Fruit fly (Drosophila melanogaster) whole organism, embryonic: ENCODE results near the gene Zip88E.
A peak's percentile ranks its signal among the peaks of the same experiment; 100 is the strongest.

Experiments
- B-H2 ChIP-seq: fragments of 200-800 bp; sonication (Bioruptor generic); optimal IDR thresholded peaks from 2 replicates; lab custom pipeline; 2018; ENCODE audit warnings: missing biosample characterization, mild to moderate bottlenecking, missing genetic modification characterization
- C15 ChIP-seq: fragments of 200-800 bp; sonication (Bioruptor generic); IDR thresholded peaks from 3 replicates; pipeline ENCODE4 v1.3.6; 2022; ENCODE audit warnings: missing biosample characterization, missing genetic modification characterization
- CG10274 ChIP-seq: fragments of 200-800 bp; sonication (Bioruptor generic); optimal IDR thresholded peaks from 3 replicates; lab custom pipeline; 2017; ENCODE audit warnings: missing biosample characterization, mild to moderate bottlenecking, missing genetic modification characterization
- CG10565 ChIP-seq: fragments of 200-800 bp; sonication (Bioruptor generic); optimal IDR thresholded peaks from 3 replicates; lab custom pipeline; 2016; ENCODE audit warnings: missing biosample characterization, mild to moderate bottlenecking, missing genetic modification characterization
- CG13287 ChIP-seq: fragments of 200-800 bp; sonication (Bioruptor generic); IDR thresholded peaks from 2 replicates; pipeline ENCODE4 v1.3.6; 2022; ENCODE audit warnings: missing biosample characterization, missing genetic modification characterization; ENCODE audit not compliant: partially characterized antibody
- CG13424 ChIP-seq: fragments of 200-800 bp; sonication (Bioruptor generic); optimal IDR thresholded peaks from 2 replicates; lab custom pipeline; 2019; ENCODE audit warnings: missing biosample characterization, mild to moderate bottlenecking, missing genetic modification characterization, moderate library complexity
- CG13624 ChIP-seq: fragments of 200-800 bp; sonication (Bioruptor generic); optimal IDR thresholded peaks from 2 replicates; lab custom pipeline; 2016; ENCODE audit warnings: missing biosample characterization, missing genetic modification characterization
- CG15073 ChIP-seq: fragments of 200-800 bp; sonication (Bioruptor generic); optimal IDR thresholded peaks from 2 replicates; lab custom pipeline; 2016; ENCODE audit warnings: missing biosample characterization, missing genetic modification characterization
- CG18262 ChIP-seq: fragments of 200-800 bp; optimal IDR thresholded peaks from 3 replicates; lab custom pipeline; 2019; ENCODE audit warnings: missing biosample characterization, mild to moderate bottlenecking, missing genetic modification characterization, moderate library complexity
- CG2116 ChIP-seq: fragments of 200-800 bp; sonication (Bioruptor generic); optimal IDR thresholded peaks from 3 replicates; lab custom pipeline; 2018; ENCODE audit warnings: missing biosample characterization, mild to moderate bottlenecking, missing genetic modification characterization
- CG2129 ChIP-seq: fragments of 200-800 bp; sonication (Bioruptor generic); IDR thresholded peaks from 2 replicates; pipeline ENCODE4 v1.3.6; 2022; ENCODE audit warnings: missing biosample characterization, missing genetic modification characterization; ENCODE audit not compliant: partially characterized antibody
- CG2199 ChIP-seq: fragments of 200-800 bp; sonication (Bioruptor generic); IDR thresholded peaks from 3 replicates; pipeline ENCODE4 v1.3.6; 2022; ENCODE audit warnings: missing biosample characterization, missing genetic modification characterization
- CG2712 ChIP-seq: fragments of 200-800 bp; optimal IDR thresholded peaks from 3 replicates; lab custom pipeline; 2019; ENCODE audit warnings: missing biosample characterization, mild to moderate bottlenecking, missing genetic modification characterization, moderate library complexity
- CG2889 ChIP-seq: fragments of 200-800 bp; sonication (Bioruptor generic); IDR thresholded peaks from 3 replicates; pipeline ENCODE4 v1.3.6; 2022; ENCODE audit warnings: missing biosample characterization, missing genetic modification characterization
- CG4328 ChIP-seq: fragments of 200-800 bp; sonication (Bioruptor generic); optimal IDR thresholded peaks from 3 replicates; lab custom pipeline; 2017; ENCODE audit warnings: missing biosample characterization, missing genetic modification reagents, missing genetic modification characterization
- CG4617 ChIP-seq: fragments of 200-800 bp; sonication (Bioruptor generic); optimal IDR thresholded peaks from 3 replicates; lab custom pipeline; 2016; ENCODE audit warnings: missing biosample characterization, missing genetic modification characterization, borderline replicate concordance
- CG4854 ChIP-seq: fragments of 200-800 bp; sonication (Bioruptor generic); optimal IDR thresholded peaks from 2 replicates; lab custom pipeline; 2016; ENCODE audit warnings: missing biosample characterization, missing genetic modification characterization, inconsistent platforms
- CG6254 ChIP-seq: fragments of 200-800 bp; sonication (Bioruptor generic); optimal IDR thresholded peaks from 3 replicates; lab custom pipeline; 2017; ENCODE audit warnings: mild to moderate bottlenecking, missing biosample characterization, missing genetic modification reagents, missing genetic modification characterization
- CG6791 ChIP-seq: fragments of 200-800 bp; sonication (Bioruptor generic); IDR thresholded peaks from 3 replicates; pipeline ENCODE4 v1.3.6; 2022; ENCODE audit warnings: missing biosample characterization, missing genetic modification characterization; ENCODE audit not compliant: partially characterized antibody
- CG6854 ChIP-seq: fragments of 200-800 bp; sonication (Bioruptor generic); optimal IDR thresholded peaks from 3 replicates; lab custom pipeline; 2017; ENCODE audit warnings: missing biosample characterization, mild to moderate bottlenecking, missing genetic modification characterization
- CG7987 ChIP-seq: fragments of 200-800 bp; sonication (Bioruptor generic); optimal IDR thresholded peaks from 2 replicates; lab custom pipeline; 2018; ENCODE audit warnings: missing biosample characterization, mild to moderate bottlenecking, missing genetic modification characterization, moderate library complexity
- CkIIα-i1 ChIP-seq: fragments of 200-800 bp; sonication (Bioruptor generic); IDR thresholded peaks from 2 replicates; pipeline ENCODE4 v1.3.6; 2022; ENCODE audit warnings: missing biosample characterization, missing genetic modification characterization
- Doc2 ChIP-seq: fragments of 200-800 bp; sonication (Bioruptor generic); IDR thresholded peaks from 2 replicates; pipeline ENCODE4 v1.3.6; 2022; ENCODE audit warnings: missing biosample characterization, missing genetic modification characterization
- Ets65A ChIP-seq: fragments of 200-800 bp; sonication (Bioruptor generic); peaks from one replicate; lab custom pipeline; 2016; ENCODE audit warnings: missing biosample characterization, missing genetic modification characterization
- Ets97D ChIP-seq: fragments of 200-800 bp; sonication (Bioruptor generic); optimal IDR thresholded peaks from 3 replicates; lab custom pipeline; 2016; ENCODE audit warnings: missing biosample characterization, missing genetic modification characterization
- GATAe ChIP-seq: fragments of 200-800 bp; sonication (Bioruptor generic); conservative IDR thresholded peaks from 2 replicates; pipeline ENCODE4 v1.3.6; 2022; ENCODE audit warnings: missing biosample characterization, missing genetic modification characterization
- Hsf ChIP-seq: fragments of 200-800 bp; sonication (Bioruptor generic); optimal IDR thresholded peaks from 3 replicates; lab custom pipeline; 2016; ENCODE audit warnings: missing biosample characterization, missing genetic modification characterization
- MESR4 ChIP-seq: fragments of 200-800 bp; sonication (Bioruptor generic); optimal IDR thresholded peaks from 2 replicates; lab custom pipeline; 2018; ENCODE audit warnings: missing biosample characterization, mild to moderate bottlenecking, missing genetic modification characterization, moderate library complexity
- MTF-1 ChIP-seq: fragments of 200-800 bp; sonication (Bioruptor generic); optimal IDR thresholded peaks from 2 replicates; lab custom pipeline; 2018; ENCODE audit warnings: missing biosample characterization, mild to moderate bottlenecking, missing genetic modification characterization, borderline replicate concordance
- Neu2 ChIP-seq: fragments of 200-800 bp; sonication (Bioruptor generic); optimal IDR thresholded peaks from 3 replicates; lab custom pipeline; 2016; ENCODE audit warnings: missing biosample characterization, missing genetic modification characterization, borderline replicate concordance
- Opbp ChIP-seq: fragments of 200-800 bp; sonication (Bioruptor generic); IDR thresholded peaks from 3 replicates; pipeline ENCODE4 v1.3.6; 2022; ENCODE audit warnings: missing biosample characterization, missing genetic modification characterization; ENCODE audit not compliant: partially characterized antibody
- Pdp1 ChIP-seq, 2 experiments: fragments of 200-800 bp; sonication (Bioruptor generic); optimal IDR thresholded peaks; 3 replicates each; lab custom pipeline; 2016; ENCODE audit warnings: missing biosample characterization in 2 of 2, missing genetic modification characterization in 2 of 2, mild to moderate bottlenecking in 1 of 2, moderate library complexity in 1 of 2
- Xbp1 ChIP-seq: fragments of 200-800 bp; sonication (Bioruptor generic); optimal IDR thresholded peaks from 3 replicates; lab custom pipeline; 2016; ENCODE audit warnings: missing biosample characterization, mild to moderate bottlenecking, missing genetic modification characterization
- bbx ChIP-seq: fragments of 200-800 bp; sonication (Bioruptor generic); IDR thresholded peaks from 2 replicates; pipeline ENCODE4 v1.3.6; 2022; ENCODE audit warnings: missing biosample characterization, missing genetic modification characterization; ENCODE audit not compliant: partially characterized antibody
- chm ChIP-seq: fragments of 200-800 bp; sonication (Bioruptor generic); IDR thresholded peaks from 2 replicates; pipeline ENCODE4 v1.3.6; 2022; ENCODE audit warnings: missing biosample characterization, missing genetic modification characterization
- dmrt11E ChIP-seq: fragments of 200-800 bp; sonication (Bioruptor generic); optimal IDR thresholded peaks from 3 replicates; lab custom pipeline; 2018; ENCODE audit warnings: missing biosample characterization, mild to moderate bottlenecking, missing genetic modification characterization, moderate library complexity
- dpn ChIP-seq, 2 experiments: fragments of 200-800 bp; sonication (Bioruptor generic); optimal IDR thresholded peaks; 3 replicates each; lab custom pipeline; 2016; ENCODE audit warnings: missing biosample characterization in 2 of 2, missing genetic modification characterization in 2 of 2
- grau ChIP-seq: fragments of 200-800 bp; optimal IDR thresholded peaks from 3 replicates; lab custom pipeline; 2019; ENCODE audit warnings: missing biosample characterization, mild to moderate bottlenecking, missing genetic modification characterization, moderate library complexity
- hbn ChIP-seq: fragments of 200-800 bp; sonication (Bioruptor generic); IDR thresholded peaks from 2 replicates; pipeline ENCODE4 v1.3.6; 2022; ENCODE audit warnings: missing biosample characterization, missing genetic modification characterization; ENCODE audit not compliant: partially characterized antibody
- lbe ChIP-seq: fragments of 200-800 bp; sonication (Bioruptor generic); optimal IDR thresholded peaks from 2 replicates; lab custom pipeline; 2016; ENCODE audit warnings: missing biosample characterization, mild to moderate bottlenecking, missing genetic modification characterization
- lilli ChIP-seq: fragments of 200-800 bp; sonication (Bioruptor generic); optimal IDR thresholded peaks from 3 replicates; lab custom pipeline; 2016; ENCODE audit warnings: missing biosample characterization, missing genetic modification characterization
- maf-S ChIP-seq: fragments of 200-800 bp; sonication (Bioruptor generic); optimal IDR thresholded peaks from 2 replicates; lab custom pipeline; 2016; ENCODE audit warnings: missing biosample characterization, missing genetic modification characterization
- nmo ChIP-seq: fragments of 200-800 bp; sonication (Bioruptor generic); optimal IDR thresholded peaks from 2 replicates; lab custom pipeline; 2018; ENCODE audit warnings: missing biosample characterization, mild to moderate bottlenecking, missing genetic modification characterization, moderate library complexity
- phol ChIP-seq: fragments of 200-800 bp; sonication (Bioruptor generic); optimal IDR thresholded peaks from 3 replicates; lab custom pipeline; 2018; ENCODE audit warnings: missing biosample characterization, mild to moderate bottlenecking, missing genetic modification characterization, moderate library complexity
- ranshi ChIP-seq: fragments of 200-800 bp; sonication (Bioruptor generic); IDR thresholded peaks from 2 replicates; pipeline ENCODE4 v1.3.6; 2022; ENCODE audit warnings: missing biosample characterization, missing genetic modification characterization
- run ChIP-seq: fragments of 200-800 bp; sonication (Bioruptor generic); optimal IDR thresholded peaks from 3 replicates; lab custom pipeline; 2018; ENCODE audit warnings: missing biosample characterization, mild to moderate bottlenecking, missing genetic modification characterization
- sens-2 ChIP-seq: fragments of 200-800 bp; sonication (Bioruptor generic); IDR thresholded peaks from 2 replicates; pipeline ENCODE4 v1.3.6; 2022; ENCODE audit warnings: missing biosample characterization, missing genetic modification characterization
- sqz ChIP-seq: fragments of 200-800 bp; sonication (Bioruptor generic); optimal IDR thresholded peaks from 3 replicates; lab custom pipeline; 2018; ENCODE audit warnings: missing biosample characterization, mild to moderate bottlenecking, missing genetic modification characterization
- stwl ChIP-seq: fragments of 200-800 bp; sonication (Bioruptor generic); optimal IDR thresholded peaks from 3 replicates; lab custom pipeline; 2018; ENCODE audit warnings: missing biosample characterization, mild to moderate bottlenecking, missing genetic modification characterization, moderate library complexity
- unc-4 ChIP-seq: fragments of 200-800 bp; sonication (Bioruptor generic); IDR thresholded peaks from 2 replicates; pipeline ENCODE4 v1.3.6; 2022; ENCODE audit warnings: missing biosample characterization, missing genetic modification characterization; ENCODE audit not compliant: partially characterized antibody

The Zip88E gene

DNA sequence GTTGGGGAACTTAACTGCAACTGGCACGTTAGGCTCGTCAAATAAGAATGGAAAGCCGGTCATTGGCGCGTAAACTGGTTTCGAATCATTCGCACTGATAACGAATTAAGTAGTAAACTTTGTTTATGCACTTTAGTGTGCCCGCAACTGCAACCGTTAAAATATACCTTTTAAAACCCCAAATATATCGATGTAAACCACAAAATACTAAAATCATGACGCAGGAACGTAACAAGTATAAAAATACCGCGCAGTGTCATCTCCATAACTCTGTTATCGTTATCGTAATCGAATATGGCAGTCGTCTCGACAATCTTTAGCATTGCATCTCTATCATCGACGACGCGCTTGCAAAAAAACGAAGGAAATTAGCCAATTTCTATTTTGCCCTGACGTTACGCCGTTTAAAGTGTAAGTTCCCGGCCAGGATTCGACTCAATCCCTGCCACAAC is 43.2 kb upstream of the Zip88E start, which contains the start of the genes CG31344 and Caf1-55 (continued):
- TF ChIP-seq run (tag; lab: Kevin White, UChicago) (no peak), lilli (peak; percentile 37), CG6854 (GFP tag; lab: Kevin White, UChicago) (no peak), maf-S (peak; percentile 12), Neu2 (GFP tag; lab: Kevin White, UChicago) (no peak), CG6254 (GFP tag; lab: Kevin White, UChicago) (no peak), CG7987 (GFP tag; lab: Kevin White, UChicago) (no peak), CG6791 (peak; percentile 88), stwl (tag; lab: Kevin White, UChicago) (peak; percentile 69), CG4854 (GFP tag; lab: Kevin White, UChicago) (no peak), sqz (GFP tag; lab: Kevin White, UChicago) (no peak), Ets65A (GFP tag; lab: Kevin White, UChicago) (no peak), Xbp1 (GFP tag; lab: Kevin White, UChicago) (peak; percentile 28), CG10274 (no peak), GATAe (no peak), CkIIα-i1 (GFP tag; lab: Robert Waterston, UW) (no peak), CG2199 (GFP tag; lab: Robert Waterston, UW) (no peak), unc-4 (GFP tag; lab: Robert Waterston, UW) (peak; percentile 84), sens-2 (no peak), dmrt11E (tag; lab: Kevin White, UChicago) (no peak), CG4617 (GFP tag; lab: Kevin White, UChicago) (peak; percentile 66), lbe (GFP tag; lab: Kevin White, UChicago) (peak; percentile 55), CG13624 (peak; percentile 12), B-H2 (peak; percentile 28), phol (peak; percentile 89), CG15073 (GFP tag; lab: Kevin White, UChicago) (no peak), CG18262 (tag; lab: Kevin White, UChicago) (no peak), Pdp1 (GFP tag; optimal IDR thresholded peaks at IDR 0.05; lab: Kevin White, UChicago) (peak in 1 of 2 experiments; percentile 60), chm (GFP tag; lab: Robert Waterston, UW) (no peak), MESR4 (GFP tag; lab: Kevin White, UChicago) (peak; percentile 65), CG13424 (no peak), C15 (GFP tag; lab: Robert Waterston, UW) (no peak), Ets97D (GFP tag; lab: Kevin White, UChicago) (peak; percentile 66), hbn (peak; percentile 79), CG13287 (peak; percentile 92), CG2116 (GFP tag; lab: Kevin White, UChicago) (peak; percentile 85), bbx (GFP tag; lab: Robert Waterston, UW) (peak; percentile 84), CG2712 (tag; lab: Kevin White, UChicago) (peak; percentile 42), Doc2 (GFP tag; lab: Robert Waterston, UW) (no peak), Opbp (peak; percentile 49; the same call in 1 of the 3 replicates), grau (tag; lab: Kevin White, UChicago) (no peak), Hsf (peak; percentile 1), ranshi (no peak), MTF-1 (GFP tag; lab: Kevin White, UChicago) (no peak), CG4328 (GFP tag; lab: Kevin White, UChicago) (no peak), dpn (GFP tag; optimal IDR thresholded peaks at IDR 0.05; lab: Kevin White, UChicago) (peak in 1 of 2 experiments; percentile 32), CG2129 (peak; percentile 65), nmo (GFP tag; lab: Kevin White, UChicago) (peak; percentile 47), CG2889 (GFP tag; lab: Robert Waterston, UW) (no peak), CG10565 (no peak)
